Fruit fly (Drosophila melanogaster) whole organism, embryonic: ENCODE results near the gene CG4338.

Experiments used
- Antp ChIP-seq: fragments of 200-800 bp; sonication (Bioruptor generic); optimal IDR thresholded peaks from 3 replicates; lab custom pipeline; 2016; ENCODE audit warnings: missing biosample characterization, missing genetic modification characterization
- CG10366 ChIP-seq: fragments of 200-800 bp; sonication (Bioruptor generic); IDR thresholded peaks from 2 replicates; pipeline ENCODE4 v1.3.6; 2022; ENCODE audit warnings: missing biosample characterization, missing genetic modification characterization
- CG10543 ChIP-seq: fragments of 200-800 bp; sonication (Bioruptor generic); optimal IDR thresholded peaks from 3 replicates; lab custom pipeline; 2017; ENCODE audit warnings: missing biosample characterization, mild to moderate bottlenecking, missing genetic modification characterization, moderate library complexity
- CG12236 ChIP-seq: fragments of 200-800 bp; sonication (Bioruptor generic); optimal IDR thresholded peaks from 2 replicates; lab custom pipeline; 2016; ENCODE audit warnings: missing biosample characterization, missing genetic modification characterization
- CG13775 ChIP-seq: fragments of 200-800 bp; sonication (Bioruptor generic); optimal IDR thresholded peaks from 3 replicates; lab custom pipeline; 2017; ENCODE audit warnings: missing biosample characterization, mild to moderate bottlenecking, missing genetic modification characterization
- CG14050 ChIP-seq: fragments of 200-800 bp; sonication (Bioruptor generic); IDR thresholded peaks from 3 replicates; pipeline ENCODE4 v1.3.6; 2022; ENCODE audit warnings: missing biosample characterization, missing genetic modification characterization
- CG17829 ChIP-seq: fragments of 200-800 bp; optimal IDR thresholded peaks from 2 replicates; lab custom pipeline; 2019; ENCODE audit warnings: missing biosample characterization, mild to moderate bottlenecking, missing genetic modification characterization, moderate library complexity
- CG1832 ChIP-seq: fragments of 200-800 bp; sonication (Bioruptor generic); optimal IDR thresholded peaks from 2 replicates; lab custom pipeline; 2017; ENCODE audit warnings: missing biosample characterization, mild to moderate bottlenecking, missing genetic modification characterization, inconsistent platforms
- CG2120 ChIP-seq: fragments of 200-800 bp; sonication (Bioruptor generic); optimal IDR thresholded peaks from 3 replicates; lab custom pipeline; 2016; ENCODE audit warnings: missing biosample characterization, missing genetic modification characterization
- CG2889 ChIP-seq: fragments of 200-800 bp; sonication (Bioruptor generic); IDR thresholded peaks from 3 replicates; pipeline ENCODE4 v1.3.6; 2022; ENCODE audit warnings: missing biosample characterization, missing genetic modification characterization
- CG3065 ChIP-seq: fragments of 200-800 bp; sonication (Bioruptor generic); optimal IDR thresholded peaks from 2 replicates; lab custom pipeline; 2016; ENCODE audit warnings: missing biosample characterization, missing genetic modification characterization
- CG31224 ChIP-seq: fragments of 200-800 bp; sonication (Bioruptor generic); IDR thresholded peaks from 2 replicates; pipeline ENCODE4 v1.3.6; 2022; ENCODE audit warnings: missing biosample characterization, missing genetic modification characterization
- CG3726 ChIP-seq: fragments of 200-800 bp; sonication (Bioruptor generic); IDR thresholded peaks from 3 replicates; pipeline ENCODE4, ENCODE4 v1.3.6; 2022; ENCODE audit warnings: missing biosample characterization, missing genetic modification characterization
- CG3838 ChIP-seq: fragments of 200-800 bp; sonication (Bioruptor generic); optimal IDR thresholded peaks from 3 replicates; lab custom pipeline; 2016; ENCODE audit warnings: missing biosample characterization, missing genetic modification characterization
- CG3995 ChIP-seq: fragments of 200-800 bp; sonication (Bioruptor generic); optimal IDR thresholded peaks from 3 replicates; lab custom pipeline; 2016; ENCODE audit warnings: missing biosample characterization, missing genetic modification characterization
- CG4424 ChIP-seq: fragments of 200-800 bp; sonication (Bioruptor generic); optimal IDR thresholded peaks from 3 replicates; lab custom pipeline; 2016; ENCODE audit warnings: missing biosample characterization, missing genetic modification characterization
- CG5180 ChIP-seq: fragments of 200-800 bp; sonication (Bioruptor generic); optimal IDR thresholded peaks from 3 replicates; lab custom pipeline; 2017; ENCODE audit warnings: missing biosample characterization, missing genetic modification characterization, mild to moderate bottlenecking, moderate library complexity, missing genetic modification reagents
- CG6175 ChIP-seq: fragments of 200-800 bp; sonication (Bioruptor generic); IDR thresholded peaks from 3 replicates; pipeline ENCODE4 v1.3.6; 2022; ENCODE audit warnings: missing biosample characterization, missing genetic modification characterization
- CG6854 ChIP-seq: fragments of 200-800 bp; sonication (Bioruptor generic); optimal IDR thresholded peaks from 3 replicates; lab custom pipeline; 2017; ENCODE audit warnings: missing biosample characterization, mild to moderate bottlenecking, missing genetic modification characterization
- Chrac-16 ChIP-seq: fragments of 200-800 bp; sonication (Bioruptor generic); optimal IDR thresholded peaks from 3 replicates; lab custom pipeline; 2016; ENCODE audit warnings: missing biosample characterization, missing genetic modification characterization
- Dad ChIP-seq: fragments of 200-800 bp; sonication (Bioruptor generic); optimal IDR thresholded peaks from 3 replicates; lab custom pipeline; 2016; ENCODE audit warnings: missing biosample characterization, missing genetic modification characterization
- Drgx ChIP-seq: fragments of 200-800 bp; sonication (Bioruptor generic); IDR thresholded peaks from 2 replicates; pipeline ENCODE4 v1.3.6; 2022; ENCODE audit warnings: missing biosample characterization, missing genetic modification characterization
- Ets65A ChIP-seq: fragments of 200-800 bp; sonication (Bioruptor generic); peaks from one replicate; lab custom pipeline; 2016; ENCODE audit warnings: missing biosample characterization, missing genetic modification characterization
- HLH54F ChIP-seq: fragments of 200-800 bp; sonication (Bioruptor generic); optimal IDR thresholded peaks from 3 replicates; lab custom pipeline; 2016; ENCODE audit warnings: missing biosample characterization, missing genetic modification characterization
- HmgZ ChIP-seq: fragments of 200-800 bp; sonication (Bioruptor generic); optimal IDR thresholded peaks from 2 replicates; lab custom pipeline; 2018; ENCODE audit warnings: missing biosample characterization, mild to moderate bottlenecking, missing genetic modification characterization
- Hr39 ChIP-seq: fragments of >200 bp; optimal IDR thresholded peaks from 2 replicates; lab custom pipeline; 2017
- Mad ChIP-seq: fragments of 200-800 bp; sonication (Bioruptor generic); optimal IDR thresholded peaks from 2 replicates; lab custom pipeline; 2016; ENCODE audit warnings: missing biosample characterization, missing genetic modification characterization
- NfI ChIP-seq: fragments of 200-800 bp; sonication (Bioruptor generic); optimal IDR thresholded peaks from 3 replicates; lab custom pipeline; 2018; ENCODE audit warnings: missing biosample characterization, mild to moderate bottlenecking, missing genetic modification characterization, moderate library complexity
- Ravus ChIP-seq: fragments of 200-800 bp; sonication (Bioruptor generic); IDR thresholded peaks from 2 replicates; pipeline ENCODE4 v1.3.6; 2022; ENCODE audit warnings: missing biosample characterization, missing genetic modification characterization
- Rfx ChIP-seq: fragments of 200-800 bp; sonication (Bioruptor generic); IDR thresholded peaks from 2 replicates; pipeline ENCODE4 v1.3.6; 2022; ENCODE audit warnings: missing biosample characterization, missing genetic modification characterization
- Taf1 ChIP-seq: fragments of 200-800 bp; sonication (Bioruptor generic); IDR thresholded peaks from 2 replicates; pipeline ENCODE4 v1.3.6; 2022; ENCODE audit warnings: missing biosample characterization, missing genetic modification characterization
- YL-1 ChIP-seq: fragments of 200-800 bp; sonication (Bioruptor generic); optimal IDR thresholded peaks from 3 replicates; lab custom pipeline; 2017; ENCODE audit warnings: missing biosample characterization, mild to moderate bottlenecking, missing genetic modification characterization
- ash1 ChIP-seq: fragments of 200-800 bp; sonication (Bioruptor generic); optimal IDR thresholded peaks from 2 replicates; lab custom pipeline; 2018; ENCODE audit warnings: missing biosample characterization, mild to moderate bottlenecking, missing genetic modification characterization
- az2 ChIP-seq: fragments of 200-800 bp; sonication (Bioruptor generic); optimal IDR thresholded peaks from 3 replicates; lab custom pipeline; 2016; ENCODE audit warnings: missing biosample characterization, missing genetic modification characterization
- dati ChIP-seq: fragments of 200-800 bp; sonication (Bioruptor generic); IDR thresholded peaks from 2 replicates; pipeline ENCODE4 v1.3.6; 2022; ENCODE audit warnings: missing biosample characterization, missing genetic modification characterization
- dimm ChIP-seq: fragments of 200-800 bp; sonication (Bioruptor generic); IDR thresholded peaks from 2 replicates; pipeline ENCODE4 v1.3.6; 2022; ENCODE audit warnings: missing biosample characterization, missing genetic modification characterization
- dpn ChIP-seq, 2 experiments: fragments of 200-800 bp; sonication (Bioruptor generic); optimal IDR thresholded peaks; 3 replicates each; lab custom pipeline; 2016; ENCODE audit warnings: missing biosample characterization in 2 of 2, missing genetic modification characterization in 2 of 2
- en ChIP-seq: fragments of 200-800 bp; sonication (Bioruptor generic); optimal IDR thresholded peaks from 2 replicates; lab custom pipeline; 2016; ENCODE audit warnings: missing biosample characterization, missing genetic modification characterization
- ewg ChIP-seq: fragments of 200-800 bp; sonication (Bioruptor generic); optimal IDR thresholded peaks from 3 replicates; lab custom pipeline; 2017; ENCODE audit warnings: mild to moderate bottlenecking, missing biosample characterization, missing genetic modification reagents, missing genetic modification characterization
- grn ChIP-seq: fragments of 200-800 bp; sonication (Bioruptor generic); optimal IDR thresholded peaks from 3 replicates; lab custom pipeline; 2017; ENCODE audit warnings: missing biosample characterization, missing genetic modification characterization
- inv ChIP-seq: fragments of 200-800 bp; sonication (Bioruptor generic); IDR thresholded peaks from 2 replicates; pipeline ENCODE4 v1.3.6; 2022; ENCODE audit warnings: missing biosample characterization, missing genetic modification characterization; ENCODE audit not compliant: partially characterized antibody
- kay ChIP-seq: fragments of 200-800 bp; sonication (Bioruptor generic); optimal IDR thresholded peaks from 2 replicates; lab custom pipeline; 2016; ENCODE audit warnings: missing biosample characterization, missing genetic modification characterization
- ken ChIP-seq: fragments of 200-800 bp; sonication (Bioruptor generic); IDR thresholded peaks from 3 replicates; pipeline ENCODE4 v1.3.6; 2022; ENCODE audit warnings: missing biosample characterization, missing genetic modification characterization
- lmd ChIP-seq: fragments of 200-800 bp; sonication (Bioruptor generic); IDR thresholded peaks from 2 replicates; pipeline ENCODE4 v1.3.6; 2022; ENCODE audit warnings: missing biosample characterization, missing genetic modification characterization
- pan ChIP-seq, 4 experiments: fragments of >200 bp in 3 of 4; fragments of 200-800 bp in 1 of 4; sonication (Bioruptor generic) in 1 of 4; optimal IDR thresholded peaks in 3 of 4; IDR thresholded peaks in 1 of 4; 2 replicates each; pipeline versions ENCODE4 v1.3.6 to Lab custom; 2017 to 2022; ENCODE audit warnings: missing biosample characterization in 2 of 4, missing genetic modification characterization in 2 of 4, mixed read lengths in 1 of 4
- row ChIP-seq: fragments of 200-800 bp; sonication (Bioruptor generic); IDR thresholded peaks from 3 replicates; pipeline ENCODE4 v1.3.6; 2022; ENCODE audit warnings: missing biosample characterization, missing genetic modification characterization
- salm ChIP-seq: fragments of 200-800 bp; sonication (Bioruptor generic); optimal IDR thresholded peaks from 2 replicates; lab custom pipeline; 2018; ENCODE audit warnings: missing biosample characterization, mild to moderate bottlenecking, missing genetic modification characterization
- schlank ChIP-seq: fragments of 200-800 bp; sonication (Bioruptor generic); optimal IDR thresholded peaks from 2 replicates; lab custom pipeline; 2018; ENCODE audit warnings: missing biosample characterization, mild to moderate bottlenecking, missing genetic modification characterization
- sisA ChIP-seq: fragments of 200-800 bp; sonication (Bioruptor generic); IDR thresholded peaks from 2 replicates; pipeline ENCODE4 v1.3.6; 2022; ENCODE audit warnings: missing biosample characterization, missing genetic modification characterization
- usp ChIP-seq: fragments of >200 bp; optimal IDR thresholded peaks from 2 replicates; lab custom pipeline; 2017; ENCODE audit warnings: missing biosample characterization, missing genetic modification characterization
- vvl ChIP-seq: fragments of 200-800 bp; sonication (Bioruptor generic); IDR thresholded peaks from 2 replicates; pipeline ENCODE4 v1.3.6; 2022; ENCODE audit warnings: missing biosample characterization, missing genetic modification characterization
- zfh1 ChIP-seq: fragments of 200-800 bp; sonication (Bioruptor generic); IDR thresholded peaks from 3 replicates; pipeline ENCODE4 v1.3.6; 2022; ENCODE audit warnings: missing biosample characterization, missing genetic modification characterization

CG4338 gene

dm6 chr3R:15250454-15250853, 24.9 kb upstream of the CG4338 start (continued):
- TF ChIP-seq vvl (GFP tag; lab: Robert Waterston, UW), result peak; percentile 84
- peak; percentile 11 for TF ChIP-seq Mad (GFP tag; lab: Kevin White, UChicago)
- TF ChIP-seq Taf1 (GFP tag; lab: Robert Waterston, UW), result peak; percentile 67
- peak in 1 of 2 experiments; percentile 49 for TF ChIP-seq dpn (GFP tag; optimal IDR thresholded peaks at IDR 0.05; lab: Kevin White, UChicago)
- TF ChIP-seq salm (tag; lab: Kevin White, UChicago), result peak; percentile 14
- TF ChIP-seq Drgx, result peak; percentile 71
- TF ChIP-seq CG5180, result no peak
- TF ChIP-seq kay, result peak; percentile 32
- TF ChIP-seq grn (GFP tag; lab: Kevin White, UChicago), result no peak
- TF ChIP-seq CG2889, result 0 out of 3 replicates have a peak, but pooled peaks have one; percentile 66
- no peak for TF ChIP-seq en (GFP tag; lab: Kevin White, UChicago)
- TF ChIP-seq Chrac-16 (GFP tag; lab: Kevin White, UChicago), result peak; percentile 35
- TF ChIP-seq HmgZ (tag; lab: Kevin White, UChicago), result peak; percentile 67
- peak; percentile 90 for TF ChIP-seq row (GFP tag; lab: Robert Waterston, UW)
- TF ChIP-seq YL-1 (GFP tag; lab: Kevin White, UChicago), result peak; percentile 5
- no peak for TF ChIP-seq pan (optimal IDR thresholded peaks at IDR 0.05; lab: Kevin White, UChicago)
- TF ChIP-seq pan (GFP tag; optimal IDR thresholded peaks at IDR 0.05 in 1 of 2, IDR thresholded peaks at IDR 0.05 in 1 of 2), result peak in 1 of 2 experiments; percentile 75
- no peak for TF ChIP-seq CG3995 (GFP tag; lab: Kevin White, UChicago)
- TF ChIP-seq ash1, result no peak
- peak; percentile 24 for TF ChIP-seq CG4424 (GFP tag; lab: Kevin White, UChicago)
- peak; percentile 74 for TF ChIP-seq NfI (GFP tag; lab: Kevin White, UChicago)
- TF ChIP-seq Rfx (GFP tag; lab: Robert Waterston, UW), result peak; percentile 84
- peak; percentile 60 for TF ChIP-seq CG31224 (GFP tag; lab: Robert Waterston, UW)
- peak; percentile 63 for TF ChIP-seq sisA (GFP tag; lab: Robert Waterston, UW)
- peak; percentile 75 for TF ChIP-seq CG14050 (GFP tag; lab: Robert Waterston, UW)
- TF ChIP-seq az2 (GFP tag; lab: Kevin White, UChicago), result peak; percentile 34
- TF ChIP-seq CG13775 (GFP tag; lab: Kevin White, UChicago), result peak; percentile 66
- TF ChIP-seq HLH54F (GFP tag; lab: Kevin White, UChicago), result peak; percentile 32
- no peak for TF ChIP-seq CG1832 (GFP tag; lab: Kevin White, UChicago)
- TF ChIP-seq Dad (GFP tag; lab: Kevin White, UChicago), result no peak
- TF ChIP-seq usp (GFP tag; lab: Kevin White, UChicago), result no peak
- peak; percentile 89 for TF ChIP-seq Ets65A (GFP tag; lab: Kevin White, UChicago)
- TF ChIP-seq CG10366, result peak; percentile 81
- no peak for TF ChIP-seq CG3065 (GFP tag; lab: Kevin White, UChicago)
- peak; percentile 65 for TF ChIP-seq lmd (GFP tag; lab: Robert Waterston, UW)
- peak; percentile 42; the same call in 1 of the 2 replicates for TF ChIP-seq dimm (GFP tag; lab: Robert Waterston, UW)
- peak; percentile 81 for TF ChIP-seq CG2120 (GFP tag; lab: Kevin White, UChicago)
- TF ChIP-seq Antp (GFP tag; lab: Kevin White, UChicago), result no peak
- no peak for TF ChIP-seq inv (GFP tag; lab: Robert Waterston, UW)
- TF ChIP-seq CG6854, result peak; percentile 59
- 0 out of 3 replicates have a peak, but pooled peaks have one; percentile 45 for TF ChIP-seq zfh1 (GFP tag; lab: Robert Waterston, UW)
- TF ChIP-seq CG6175, result 0 out of 3 replicates have a peak, but pooled peaks have one; percentile 57
- peak; percentile 37 for TF ChIP-seq ewg (GFP tag; lab: Kevin White, UChicago)
- TF ChIP-seq Hr39 (lab: Kevin White, UChicago), result no peak
- TF ChIP-seq CG12236 (GFP tag; lab: Kevin White, UChicago), result no peak
- TF ChIP-seq CG10543 (GFP tag; lab: Kevin White, UChicago), result no peak
- TF ChIP-seq schlank (tag; lab: Kevin White, UChicago), result peak; percentile 56
- peak; percentile 65; the same call in 1 of the 3 replicates for TF ChIP-seq ken
- TF ChIP-seq CG17829, result peak; percentile 52
- peak; percentile 49; the same call in 1 of the 2 replicates for TF ChIP-seq dati
- TF ChIP-seq CG3838 (GFP tag; lab: Kevin White, UChicago), result no peak
- no peak for TF ChIP-seq CG3726
- TF ChIP-seq Ravus (GFP tag; lab: Robert Waterston, UW), result peak; percentile 20
